Worm (Caenorhabditis elegans) whole organism, L2 larva: Measurements from ENCODE around the gene C17E7.12.

Experiments used
- ZK546.5 ChIP-seq: sonication (generic microtip); optimal IDR thresholded peaks from 2 replicates; lab custom pipeline; 2017; ENCODE audit warnings: missing biosample characterization, missing genetic modification characterization
- aly-2 ChIP-seq: fragments of 150-350 bp; optimal IDR thresholded peaks from 2 replicates; lab custom pipeline; 2014; ENCODE audit warnings: missing biosample characterization, missing genetic modification characterization
- ama-1 ChIP-seq: fragments of 150-350 bp; optimal IDR thresholded peaks from 2 replicates; lab custom pipeline; 2018; ENCODE audit warnings: inconsistent platforms
- ceh-82 ChIP-seq: fragments of 150-350 bp; optimal IDR thresholded peaks from 2 replicates; lab custom pipeline; 2014; ENCODE audit warnings: missing biosample characterization, missing genetic modification characterization
- egl-27 ChIP-seq: sonication (generic microtip); optimal IDR thresholded peaks from 3 replicates; lab custom pipeline; 2017; ENCODE audit warnings: missing biosample characterization, missing genetic modification reagents, missing genetic modification characterization
- fos-1 ChIP-seq: fragments of 150-350 bp; optimal IDR thresholded peaks from 2 replicates; lab custom pipeline; 2014; ENCODE audit warnings: missing biosample characterization, missing genetic modification characterization
- lin-13 ChIP-seq: fragments of 150-350 bp; optimal IDR thresholded peaks from 2 replicates; lab custom pipeline; 2014; ENCODE audit warnings: missing biosample characterization, missing genetic modification reagents, missing genetic modification characterization
- lsy-2 ChIP-seq, 2 experiments: fragments of 150-350 bp in 1 of 2; sonication (generic microtip) in 1 of 2; optimal IDR thresholded peaks; 2 replicates each; lab custom pipeline; 2014 to 2017; ENCODE audit warnings: missing biosample characterization in 2 of 2, missing genetic modification characterization in 2 of 2
- mab-5 ChIP-seq: fragments of 150-350 bp; optimal IDR thresholded peaks from 2 replicates; lab custom pipeline; 2014; ENCODE audit warnings: missing biosample characterization, missing genetic modification characterization
- mdl-1 ChIP-seq, 2 experiments: fragments of 150-350 bp in 1 of 2; sonication (generic microtip) in 1 of 2; optimal IDR thresholded peaks; 2 replicates each; lab custom pipeline; 2017; ENCODE audit warnings: missing biosample characterization in 2 of 2, missing genetic modification characterization in 2 of 2
- nhr-12 ChIP-seq: fragments of 150-350 bp; optimal IDR thresholded peaks from 2 replicates; lab custom pipeline; 2014; ENCODE audit warnings: missing biosample characterization, missing genetic modification characterization
- nhr-237 ChIP-seq: fragments of 150-350 bp; optimal IDR thresholded peaks from 2 replicates; lab custom pipeline; 2014; ENCODE audit warnings: missing biosample characterization, missing genetic modification characterization
- nhr-25 ChIP-seq: fragments of 150-350 bp; sonication (generic microtip); optimal IDR thresholded peaks from 3 replicates; lab custom pipeline; 2014; ENCODE audit warnings: missing biosample characterization, missing genetic modification characterization

DNA sequence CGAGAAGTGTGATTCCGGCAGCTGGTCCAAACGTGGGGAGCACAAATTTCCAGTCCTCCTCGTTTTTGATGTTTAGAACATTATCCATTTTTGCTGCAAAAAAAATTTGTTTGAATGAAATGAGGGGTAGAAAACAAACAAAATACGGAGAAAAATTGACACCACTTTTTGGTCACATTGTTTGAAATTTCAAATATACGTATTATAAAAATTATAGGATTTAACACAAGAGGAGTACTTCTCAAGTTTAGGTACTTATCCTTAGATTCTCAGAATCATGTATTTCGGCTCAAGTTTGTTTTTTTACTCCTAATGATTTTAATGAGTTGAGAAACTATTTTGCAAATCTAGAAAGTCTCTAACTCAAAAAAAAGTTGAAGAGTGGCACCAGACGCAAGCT is at the start of gene C17E7.12:
- TF ChIP-seq aly-2 (tag; lab: Kevin White, UChicago) (no peak), mdl-1 (tag; optimal IDR thresholded peaks at IDR 0.05; lab: Kevin White, UChicago) (no peak), fos-1 (no peak), ama-1 (no peak), nhr-25 (tag; lab: Kevin White, UChicago) (no peak), ZK546.5 (tag; lab: Kevin White, UChicago) (no peak), egl-27 (tag; lab: Kevin White, UChicago) (no peak), nhr-237 (tag; lab: Kevin White, UChicago) (no peak), nhr-12 (tag; lab: Kevin White, UChicago) (no peak), lsy-2 (tag; optimal IDR thresholded peaks at IDR 0.05; lab: Kevin White, UChicago) (no peak), mab-5 (tag; lab: Kevin White, UChicago) (no peak), ceh-82 (tag; lab: Kevin White, UChicago) (no peak), lin-13 (GFP tag; lab: Kevin White, UChicago) (no peak)
